Fruit fly (Drosophila melanogaster): ENCODE results near the gene mkg-p.

Gene mkg-p

dm6 chr3L:8452986-8453385 lies 47.9 kb upstream of the mkg-p start (continued):
- TF ChIP-seq MESR4 (GFP tag; optimal IDR thresholded peaks at IDR 0.05), result no peak
- TF ChIP-seq gfzf (GFP tag; optimal IDR thresholded peaks at IDR 0.05), result no peak
- peak; percentile 51 for TF ChIP-seq grn (GFP tag; optimal IDR thresholded peaks at IDR 0.05)
- no peak for TF ChIP-seq bbx (GFP tag; IDR thresholded peaks at IDR 0.05; ENCODE audit: partially characterized antibody)
- no peak for TF ChIP-seq Eip74EF (GFP tag; optimal IDR thresholded peaks at IDR 0.05)
- no peak for TF ChIP-seq NFAT (GFP tag; IDR thresholded peaks at IDR 0.05)
- no peak for TF ChIP-seq toy (GFP tag; IDR thresholded peaks at IDR 0.05)
- TF ChIP-seq tap (tag; optimal IDR thresholded peaks at IDR 0.05), result no peak
- no peak for TF ChIP-seq bcd (GFP tag; optimal IDR thresholded peaks at IDR 0.05)
- peak; percentile 68 for TF ChIP-seq sd (tag; optimal IDR thresholded peaks at IDR 0.05)
- TF ChIP-seq CG18262 (tag; optimal IDR thresholded peaks at IDR 0.05), result no peak
- TF ChIP-seq D19A (tag; optimal IDR thresholded peaks at IDR 0.05), result no peak
- TF ChIP-seq CG7271 (tag; optimal IDR thresholded peaks at IDR 0.05), result no peak
- no peak for TF ChIP-seq gsb (GFP tag; IDR thresholded peaks at IDR 0.05)
- TF ChIP-seq Rx (GFP tag; IDR thresholded peaks at IDR 0.05), result no peak
- TF ChIP-seq Fer2 (tag; optimal IDR thresholded peaks at IDR 0.05), result no peak
- TF ChIP-seq Sox102F (GFP tag; optimal IDR thresholded peaks at IDR 0.05), result no peak
- no peak for TF ChIP-seq Deaf1 (tag; optimal IDR thresholded peaks at IDR 0.05)
- no peak for TF ChIP-seq dpn (GFP tag; optimal IDR thresholded peaks at IDR 0.05)
- TF ChIP-seq org-1 (GFP tag; optimal IDR thresholded peaks at IDR 0.05), result no peak
- no peak for TF ChIP-seq pzg (GFP tag; optimal IDR thresholded peaks at IDR 0.05)
- TF ChIP-seq Myb (GFP tag; optimal IDR thresholded peaks at IDR 0.05), result no peak
- TF ChIP-seq CG7928 (GFP tag; optimal IDR thresholded peaks at IDR 0.05), result no peak
- TF ChIP-seq sna (GFP tag; IDR thresholded peaks at IDR 0.05; ENCODE audit: partially characterized antibody), result no peak
- TF ChIP-seq CG13424 (tag; optimal IDR thresholded peaks at IDR 0.05), result no peak
- TF ChIP-seq Hey (tag; optimal IDR thresholded peaks at IDR 0.05), result no peak
- no peak for TF ChIP-seq CG34376 (GFP tag; optimal IDR thresholded peaks at IDR 0.05)
- no peak for TF ChIP-seq bigmax (GFP tag; optimal IDR thresholded peaks at IDR 0.05)
- TF ChIP-seq CG3995 (GFP tag; optimal IDR thresholded peaks at IDR 0.05), result no peak
- no peak for TF ChIP-seq CG17568 (GFP tag; optimal IDR thresholded peaks at IDR 0.05)
- no peak for TF ChIP-seq wor (GFP tag; IDR thresholded peaks at IDR 0.05)
- no peak for TF ChIP-seq Scr (GFP tag; IDR thresholded peaks at IDR 0.05; ENCODE audit: partially characterized antibody)
- peak; percentile 5 for TF ChIP-seq run (tag; optimal IDR thresholded peaks at IDR 0.05)
- TF ChIP-seq sens-2 (GFP tag; IDR thresholded peaks at IDR 0.05), result no peak
- TF ChIP-seq chinmo (GFP tag; IDR thresholded peaks at IDR 0.05; ENCODE audit: partially characterized antibody), result peak; percentile 65; the same call in 2 of the 4 replicates
- TF ChIP-seq Lhr (GFP tag; optimal IDR thresholded peaks at IDR 0.05), result no peak
- no peak for TF ChIP-seq BtbVII (GFP tag; optimal IDR thresholded peaks at IDR 0.05)
- no peak for TF ChIP-seq CG7963 (GFP tag; IDR thresholded peaks at IDR 0.05; ENCODE audit: partially characterized antibody)
- no peak for TF ChIP-seq ftz-f1 (GFP tag; optimal IDR thresholded peaks at IDR 0.05)
- no peak for TF ChIP-seq corto (GFP tag; optimal IDR thresholded peaks at IDR 0.05)
- TF ChIP-seq trem (tag; optimal IDR thresholded peaks at IDR 0.05), result no peak
- TF ChIP-seq slbo (GFP tag; IDR thresholded peaks at IDR 0.05), result 0 out of 2 replicates have a peak, but pooled peaks have one; percentile 23
- TF ChIP-seq CG33213 (GFP tag; optimal IDR thresholded peaks at IDR 0.05), result no peak
- peak; percentile 18; the same call in 1 of the 2 replicates for TF ChIP-seq Atf6 (GFP tag; IDR thresholded peaks at IDR 0.05)
- no peak for TF ChIP-seq CG10366 (GFP tag; IDR thresholded peaks at IDR 0.05)
- TF ChIP-seq CG42726 (GFP tag; IDR thresholded peaks at IDR 0.05; ENCODE audit: partially characterized antibody), result no peak
- TF ChIP-seq B-H1 (GFP tag; IDR thresholded peaks at IDR 0.05), result no peak
- peak; percentile 45 for TF ChIP-seq CG15479 (GFP tag; optimal IDR thresholded peaks at IDR 0.05)
- no peak for TF ChIP-seq nom (GFP tag; optimal IDR thresholded peaks at IDR 0.05)
- TF ChIP-seq PHDP (tag; optimal IDR thresholded peaks at IDR 0.05), result no peak

All from whole organism, embryonic.